Worm (Caenorhabditis elegans): ENCODE measurements around the gene C01G6.2.

ce11 chrII:9236972-9237371 is 29.9 kb upstream of the C01G6.2 start:
- TF ChIP-seq ama-1 (optimal IDR thresholded peaks at IDR 0.05): no peak
- no peak for TF ChIP-seq ceh-36 (tag; optimal IDR thresholded peaks at IDR 0.05)
